Worm (Caenorhabditis elegans) whole organism, young adult: Measurements from ENCODE around the gene ipla-6.

Experiments used
- B0336.3 ChIP-seq: fragments of 200-800 bp; sonication (Bioruptor generic); IDR thresholded peaks from 2 replicates; pipeline ENCODE4 v1.3.6; 2022; ENCODE audit warnings: missing genetic modification characterization, missing compliant biosample characterization
- D2030.7 ChIP-seq: fragments of 200-800 bp; sonication (Bioruptor generic); IDR thresholded peaks from 2 replicates; pipeline ENCODE4 v1.3.6; 2022; ENCODE audit warnings: missing genetic modification reagents, missing genetic modification characterization, missing compliant biosample characterization
- F10E7.11 ChIP-seq: sonication (generic microtip); optimal IDR thresholded peaks from 2 replicates; lab custom pipeline; 2017; ENCODE audit warnings: mild to moderate bottlenecking, missing genetic modification characterization, moderate library complexity, missing compliant biosample characterization
- F23B12.7 ChIP-seq: sonication (generic microtip); optimal IDR thresholded peaks from 2 replicates; lab custom pipeline; 2017; ENCODE audit warnings: missing genetic modification characterization, mild to moderate bottlenecking, missing compliant biosample characterization, antibody characterized with exemption, moderate library complexity; ENCODE audit not compliant: insufficient read depth
- F39B2.1 ChIP-seq: fragments of 200-800 bp; sonication (Bioruptor generic); IDR thresholded peaks from 2 replicates; pipeline ENCODE4 v1.3.6; 2022; ENCODE audit warnings: missing genetic modification reagents, missing genetic modification characterization, missing compliant biosample characterization
- F57C9.4 ChIP-seq: sonication (generic microtip); optimal IDR thresholded peaks from 2 replicates; lab custom pipeline; 2017; ENCODE audit warnings: mild to moderate bottlenecking, missing genetic modification characterization, missing compliant biosample characterization
- K12H6.12 ChIP-seq: fragments of 200-800 bp; sonication (Bioruptor generic); optimal IDR thresholded peaks from 2 replicates; lab custom pipeline; 2018; ENCODE audit warnings: mild to moderate bottlenecking, missing genetic modification characterization, missing compliant biosample characterization
- T26A5.8 ChIP-seq: sonication (generic microtip); optimal IDR thresholded peaks from 2 replicates; lab custom pipeline; 2016; ENCODE audit warnings: missing genetic modification characterization, missing compliant biosample characterization
- Y53G8AR.9 ChIP-seq: fragments of 200-800 bp; sonication (Bioruptor generic); conservative IDR thresholded peaks from 2 replicates; pipeline ENCODE4 v1.3.6; 2022; ENCODE audit warnings: missing genetic modification reagents, missing genetic modification characterization, missing compliant biosample characterization
- Y56A3A.18 ChIP-seq: fragments of 200-800 bp; sonication (Bioruptor generic); IDR thresholded peaks from 2 replicates; pipeline ENCODE4 v1.3.6; 2022; ENCODE audit warnings: missing genetic modification reagents, missing genetic modification characterization, missing compliant biosample characterization
- Y67H2A.10 ChIP-seq: fragments of 200-800 bp; sonication (Bioruptor generic); conservative IDR thresholded peaks from 2 replicates; pipeline ENCODE4 v1.3.6; 2022; ENCODE audit warnings: missing genetic modification reagents, missing genetic modification characterization, missing compliant biosample characterization
- aptf-3 ChIP-seq: fragments of 200-800 bp; sonication (Bioruptor generic); IDR thresholded peaks from 2 replicates; pipeline ENCODE4 v1.3.6; 2022; ENCODE audit warnings: missing genetic modification characterization, missing compliant biosample characterization
- atf-7 ChIP-seq: sonication (generic microtip); optimal IDR thresholded peaks from 2 replicates; lab custom pipeline; 2017; ENCODE audit warnings: mild to moderate bottlenecking, missing genetic modification characterization, missing compliant biosample characterization
- athp-1 ChIP-seq: sonication (generic microtip); optimal IDR thresholded peaks from 2 replicates; lab custom pipeline; 2017; ENCODE audit warnings: mild to moderate bottlenecking, missing genetic modification characterization, missing compliant biosample characterization
- attf-6 ChIP-seq: fragments of 200-800 bp; sonication (Bioruptor generic); IDR thresholded peaks from 2 replicates; pipeline ENCODE4 v1.3.6; 2022; ENCODE audit warnings: missing genetic modification reagents, missing genetic modification characterization, missing compliant biosample characterization
- cebp-1 ChIP-seq, 2 experiments: fragments of 200-800 bp in 1 of 2; sonication (Bioruptor generic) in 1 of 2; sonication (generic microtip) in 1 of 2; IDR thresholded peaks in 1 of 2; optimal IDR thresholded peaks in 1 of 2; 2 replicates each; pipeline versions ENCODE4 v1.3.6 to Lab custom; 2017 to 2022; ENCODE audit warnings: missing compliant biosample characterization in 2 of 2, missing genetic modification characterization in 2 of 2, mild to moderate bottlenecking in 1 of 2, missing genetic modification reagents in 1 of 2, moderate library complexity in 1 of 2
- cebp-2 ChIP-seq: fragments of 200-800 bp; sonication (Bioruptor generic); IDR thresholded peaks from 2 replicates; pipeline ENCODE4 v1.3.6; 2022; ENCODE audit warnings: missing genetic modification characterization, missing compliant biosample characterization
- ceh-100 ChIP-seq: fragments of 200-800 bp; sonication (Bioruptor generic); IDR thresholded peaks from 2 replicates; pipeline ENCODE4 v1.3.6; 2022; ENCODE audit warnings: missing genetic modification reagents, missing genetic modification characterization, missing compliant biosample characterization
- ceh-40 ChIP-seq: fragments of 200-800 bp; sonication (Bioruptor generic); IDR thresholded peaks from 2 replicates; pipeline ENCODE4 v1.3.6; 2022; ENCODE audit warnings: missing genetic modification characterization, missing compliant biosample characterization
- ceh-58 ChIP-seq: fragments of 200-800 bp; sonication (Bioruptor generic); IDR thresholded peaks from 2 replicates; pipeline ENCODE4 v1.3.6; 2022; ENCODE audit warnings: missing genetic modification characterization, missing compliant biosample characterization
- ceh-79 ChIP-seq: sonication (generic microtip); optimal IDR thresholded peaks from 2 replicates; lab custom pipeline; 2017; ENCODE audit warnings: mild to moderate bottlenecking, missing genetic modification characterization, missing compliant biosample characterization
- chd-7 ChIP-seq: sonication (generic microtip); optimal IDR thresholded peaks from 2 replicates; lab custom pipeline; 2016; ENCODE audit warnings: mild to moderate bottlenecking, missing genetic modification characterization, moderate library complexity, missing compliant biosample characterization
- die-1 ChIP-seq: sonication (generic microtip); optimal IDR thresholded peaks from 2 replicates; lab custom pipeline; 2016; ENCODE audit warnings: missing genotype, mild to moderate bottlenecking, missing genetic modification characterization, missing compliant biosample characterization
- egl-18 ChIP-seq: fragments of 200-800 bp; sonication (Bioruptor generic); IDR thresholded peaks from 2 replicates; pipeline ENCODE4 v1.3.6; 2022; ENCODE audit warnings: missing genetic modification reagents, missing genetic modification characterization, missing compliant biosample characterization
- egl-44 ChIP-seq: fragments of 200-800 bp; sonication (Bioruptor generic); IDR thresholded peaks from 2 replicates; pipeline ENCODE4 v1.3.6; 2022; ENCODE audit warnings: missing genetic modification reagents, missing genetic modification characterization, missing compliant biosample characterization
- ekl-4 ChIP-seq: fragments of 200-800 bp; sonication (Bioruptor generic); IDR thresholded peaks from 2 replicates; pipeline ENCODE4 v1.3.6; 2022; ENCODE audit warnings: missing genetic modification reagents, missing genetic modification characterization, missing compliant biosample characterization
- hsf-1 ChIP-seq: fragments of 200-800 bp; sonication (Bioruptor generic); IDR thresholded peaks from 2 replicates; pipeline ENCODE4 v1.3.6; 2022; ENCODE audit warnings: missing genetic modification reagents, missing genetic modification characterization, missing compliant biosample characterization
- lin-54 ChIP-seq: fragments of 200-800 bp; sonication (Bioruptor generic); optimal IDR thresholded peaks from 2 replicates; lab custom pipeline; 2018; ENCODE audit warnings: mild to moderate bottlenecking, missing genetic modification characterization, missing compliant biosample characterization
- lsl-1 ChIP-seq: fragments of 200-800 bp; sonication (Bioruptor generic); optimal IDR thresholded peaks from 2 replicates; lab custom pipeline; 2018; ENCODE audit warnings: mild to moderate bottlenecking, missing genetic modification characterization, moderate library complexity, missing compliant biosample characterization
- madf-6 ChIP-seq: fragments of 200-800 bp; sonication (Bioruptor generic); IDR thresholded peaks from 2 replicates; pipeline ENCODE4 v1.3.6; 2022; ENCODE audit warnings: missing genetic modification reagents, missing genetic modification characterization, missing compliant biosample characterization
- mxl-1 ChIP-seq: sonication (generic microtip); optimal IDR thresholded peaks from 2 replicates; lab custom pipeline; 2016; ENCODE audit warnings: missing genetic modification characterization, missing compliant biosample characterization
- nfya-1 ChIP-seq: sonication (generic microtip); optimal IDR thresholded peaks from 2 replicates; lab custom pipeline; 2017; ENCODE audit warnings: antibody characterized with exemption, missing compliant biosample characterization, missing genetic modification characterization, borderline replicate concordance; ENCODE audit not compliant: insufficient read depth
- nfyb-1 ChIP-seq: fragments of 200-800 bp; sonication (Bioruptor generic); IDR thresholded peaks from 2 replicates; pipeline ENCODE4 v1.3.6; 2022; ENCODE audit warnings: missing genetic modification reagents, missing genetic modification characterization, missing compliant biosample characterization
- nhr-27 ChIP-seq: fragments of 200-800 bp; sonication (Bioruptor generic); optimal IDR thresholded peaks from 2 replicates; lab custom pipeline; 2018; ENCODE audit warnings: mild to moderate bottlenecking, missing genetic modification characterization, moderate library complexity, missing compliant biosample characterization
- pbrm-1 ChIP-seq: fragments of 200-800 bp; sonication (Bioruptor generic); IDR thresholded peaks from 2 replicates; pipeline ENCODE4 v1.3.6; 2022; ENCODE audit warnings: missing genetic modification reagents, missing genetic modification characterization, missing compliant biosample characterization
- rec-8 ChIP-seq, 2 experiments: sonication (generic microtip); optimal IDR thresholded peaks; 2 replicates each; lab custom pipeline; 2016; ENCODE audit warnings: mild to moderate bottlenecking in 2 of 2, missing genetic modification characterization in 2 of 2, missing genetic modification reagents in 2 of 2, missing genotype in 2 of 2, missing biosample characterization in 1 of 2, missing compliant biosample characterization in 1 of 2, moderate library complexity in 1 of 2
- snpc-1.3 ChIP-seq: sonication (generic microtip); optimal IDR thresholded peaks from 2 replicates; lab custom pipeline; 2017; ENCODE audit warnings: missing genetic modification characterization, mild to moderate bottlenecking, missing compliant biosample characterization, antibody characterized with exemption, moderate library complexity, missing genotype, missing genetic modification reagents; ENCODE audit not compliant: insufficient read depth
- snpc-4 ChIP-seq, 5 experiments: fragments of 150-350 bp in 1 of 5; sonication (generic microtip) in 4 of 5; optimal IDR thresholded peaks; 2 replicates each; lab custom pipeline; 2014 to 2018; ENCODE audit warnings: missing genetic modification characterization in 5 of 5, missing biosample characterization in 3 of 5, antibody characterized with exemption in 2 of 5, mild to moderate bottlenecking in 2 of 5, missing compliant biosample characterization in 2 of 5, missing genotype in 2 of 5, moderate library complexity in 2 of 5, missing genetic modification reagents in 1 of 5
- tbp1 ChIP-seq: fragments of 200-800 bp; sonication (Bioruptor generic); optimal IDR thresholded peaks from 2 replicates; lab custom pipeline; 2018; ENCODE audit warnings: mild to moderate bottlenecking, missing genetic modification characterization, missing compliant biosample characterization
- tbx-9 ChIP-seq: sonication (generic microtip); optimal IDR thresholded peaks from 2 replicates; lab custom pipeline; 2016; ENCODE audit warnings: borderline replicate concordance, missing genetic modification characterization, inconsistent platforms, missing compliant biosample characterization
- unc-130 ChIP-seq: sonication (generic microtip); optimal IDR thresholded peaks from 2 replicates; lab custom pipeline; 2016; ENCODE audit warnings: missing genetic modification reagents, missing genetic modification characterization, missing compliant biosample characterization
- zim-3 ChIP-seq: sonication (generic microtip); optimal IDR thresholded peaks from 2 replicates; lab custom pipeline; 2017; ENCODE audit warnings: mild to moderate bottlenecking, missing genetic modification characterization, moderate library complexity, missing compliant biosample characterization

The ipla-6 gene

DNA sequence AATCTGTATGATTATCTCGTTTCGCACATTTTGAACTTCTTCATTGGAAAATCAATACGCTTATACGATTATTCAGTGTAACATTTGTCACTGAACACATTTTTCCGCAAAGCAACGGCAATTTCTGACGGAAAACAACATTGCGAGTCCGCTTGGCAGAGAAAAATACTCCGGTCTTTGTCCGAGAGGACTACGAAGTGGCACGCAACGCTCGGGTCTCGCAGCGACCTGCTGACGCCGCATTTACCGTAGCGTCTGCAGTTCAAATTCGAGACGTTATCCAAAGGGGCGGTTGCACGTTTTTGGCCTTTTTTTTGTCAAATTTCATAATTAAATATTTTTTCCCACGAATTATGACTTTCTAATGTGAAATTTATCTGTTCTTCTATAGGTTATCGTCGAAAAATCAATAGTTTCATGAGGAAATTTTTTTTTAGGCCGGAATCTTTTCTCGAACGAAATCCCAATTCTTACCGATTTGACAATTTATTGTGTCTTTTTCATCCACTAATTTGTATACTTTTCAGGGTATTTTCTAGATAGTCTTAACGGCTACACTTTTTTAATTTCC lies 13.7 kb upstream of the ipla-6 start, which contains the start of gene sqd-1 (continued):
- peak; percentile 55 for TF ChIP-seq die-1

DNA sequence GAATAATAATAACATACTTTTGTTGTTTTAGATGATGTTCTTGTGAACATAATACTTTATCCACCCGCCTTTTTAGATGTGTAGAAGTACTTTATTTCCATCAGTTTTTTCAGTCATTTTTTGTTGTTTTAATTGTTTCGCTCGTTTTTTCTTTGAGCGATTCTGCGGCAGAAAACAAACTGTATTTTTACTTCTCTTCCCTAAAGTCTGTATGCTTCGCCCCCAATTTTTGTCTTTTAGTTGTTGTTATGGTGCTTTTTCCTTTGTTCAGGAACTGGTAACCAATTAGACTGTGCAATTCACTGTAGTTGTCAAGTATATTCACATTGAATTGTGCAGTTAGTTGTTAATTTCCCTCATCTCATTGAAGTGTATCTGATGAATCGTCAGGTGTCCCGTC lies 11.7 kb upstream of the ipla-6 start:
- peak; percentile 39 for TF ChIP-seq athp-1
- peak; percentile 32 for TF ChIP-seq tbx-9 (tag; lab: Kevin White, UChicago)
- TF ChIP-seq F57C9.4: peak; percentile 67
- no peak for TF ChIP-seq pbrm-1 (GFP tag; lab: Robert Waterston, UW)
- TF ChIP-seq unc-130 (GFP tag; lab: Kevin White, UChicago): peak; percentile 9
- TF ChIP-seq F39B2.1 (GFP tag; lab: Robert Waterston, UW): 0 out of 2 replicates have a peak, but pooled peaks have one; percentile 31
- TF ChIP-seq Y53G8AR.9 (GFP tag; lab: Robert Waterston, UW): peak; percentile 40; the same call in 1 of the 2 replicates
- peak; percentile 48; the same call in 1 of the 2 replicates for TF ChIP-seq ekl-4 (GFP tag; lab: Robert Waterston, UW)
- peak; percentile 46 for TF ChIP-seq chd-7
- TF ChIP-seq F10E7.11 (tag; lab: Kevin White, UChicago): peak; percentile 64
- peak; percentile 19 for TF ChIP-seq snpc-1.3 (tag; lab: Kevin White, UChicago)
- no peak for TF ChIP-seq egl-44 (GFP tag; lab: Robert Waterston, UW)
- TF ChIP-seq cebp-2: 0 out of 2 replicates have a peak, but pooled peaks have one; percentile 39
- TF ChIP-seq F23B12.7 (tag; lab: Kevin White, UChicago): no peak
- TF ChIP-seq lsl-1 (GFP tag; lab: Kevin White, UChicago): peak; percentile 17
- peak; percentile 49 for TF ChIP-seq snpc-4 (GFP tag; optimal IDR thresholded peaks at IDR 0.05; lab: Kevin White, UChicago)
- TF ChIP-seq snpc-4 (tag; optimal IDR thresholded peaks at IDR 0.05; lab: Kevin White, UChicago): peak in 2 of 4 experiments; percentile 44 to 69
- peak; percentile 30; the same call in 1 of the 2 replicates for TF ChIP-seq ceh-40
- TF ChIP-seq nhr-27 (tag; lab: Kevin White, UChicago): peak; percentile 71
- peak; percentile 70; the same call in 1 of the 2 replicates for TF ChIP-seq attf-6 (GFP tag; lab: Robert Waterston, UW)
- TF ChIP-seq K12H6.12 (tag; lab: Kevin White, UChicago): no peak
- TF ChIP-seq B0336.3 (GFP tag; lab: Robert Waterston, UW): peak; percentile 82; the same call in 1 of the 2 replicates
- TF ChIP-seq ceh-58: no peak
- TF ChIP-seq hsf-1 (GFP tag; lab: Robert Waterston, UW): peak; percentile 27
- no peak for TF ChIP-seq cebp-1 (GFP tag; IDR thresholded peaks at IDR 0.05; lab: Robert Waterston, UW)
- TF ChIP-seq cebp-1 (tag; optimal IDR thresholded peaks at IDR 0.05; lab: Kevin White, UChicago): peak; percentile 18
- TF ChIP-seq nfya-1 (tag; lab: Kevin White, UChicago): no peak
- TF ChIP-seq madf-6 (GFP tag; lab: Robert Waterston, UW): peak; percentile 46
- peak; percentile 44 for TF ChIP-seq atf-7
- TF ChIP-seq T26A5.8 (tag; lab: Kevin White, UChicago): peak; percentile 61
- TF ChIP-seq zim-3: no peak
- TF ChIP-seq lin-54 (GFP tag; lab: Kevin White, UChicago): peak; percentile 31
- TF ChIP-seq Y67H2A.10: no peak
- TF ChIP-seq mxl-1 (tag; lab: Kevin White, UChicago): peak; percentile 40
- no peak; the same call in 1 of the 2 replicates for TF ChIP-seq D2030.7 (GFP tag; lab: Robert Waterston, UW)
- peak in 1 of 2 experiments; percentile 37 for TF ChIP-seq rec-8 (tag; optimal IDR thresholded peaks at IDR 0.05; lab: Kevin White, UChicago)
- TF ChIP-seq tbp1: peak; percentile 29
- peak; percentile 55 for TF ChIP-seq ceh-79
- TF ChIP-seq ceh-100 (GFP tag; lab: Robert Waterston, UW): no peak
- 0 out of 2 replicates have a peak, but pooled peaks have one; percentile 71 for TF ChIP-seq Y56A3A.18 (GFP tag; lab: Robert Waterston, UW)
- TF ChIP-seq egl-18 (GFP tag; lab: Robert Waterston, UW): no peak
- 0 out of 2 replicates have a peak, but pooled peaks have one; percentile 66 for TF ChIP-seq aptf-3 (GFP tag; lab: Robert Waterston, UW)
- TF ChIP-seq nfyb-1 (GFP tag; lab: Robert Waterston, UW): peak; percentile 58
